Fruit fly (Drosophila melanogaster): ENCODE measurements around the gene CG12268.
A peak's percentile ranks its signal among the peaks of the same experiment; 100 is the strongest.

CG12268 gene

dm6 chr3R:23962781-23963222 is 14.6 kb upstream of the CG12268 start, which contains the start of gene CG31140 (continued):
- no peak for TF ChIP-seq Tbp (GFP tag; optimal IDR thresholded peaks at IDR 0.05)
- TF ChIP-seq CG6765 (GFP tag; optimal IDR thresholded peaks at IDR 0.05) = no peak
- no peak for TF ChIP-seq CG30020 (tag; optimal IDR thresholded peaks at IDR 0.05)
- no peak for TF ChIP-seq ab (GFP tag; optimal IDR thresholded peaks at IDR 0.05)
- TF ChIP-seq CG2678 (tag; optimal IDR thresholded peaks at IDR 0.05) = no peak
- no peak for TF ChIP-seq CG4730 (GFP tag; IDR thresholded peaks at IDR 0.05)
- no peak for TF ChIP-seq wor (GFP tag; IDR thresholded peaks at IDR 0.05)
- no peak for TF ChIP-seq Kr (GFP tag; optimal IDR thresholded peaks at IDR 0.05)
- TF ChIP-seq eve (GFP tag; optimal IDR thresholded peaks at IDR 0.05) = no peak
- no peak for TF ChIP-seq run (tag; optimal IDR thresholded peaks at IDR 0.05)
- TF ChIP-seq Med (GFP tag) = peak; percentile 79
- TF ChIP-seq E2f2 (GFP tag; IDR thresholded peaks at IDR 0.05) = 0 out of 2 replicates have a peak, but pooled peaks have one; percentile 33
- TF ChIP-seq CG9797 (GFP tag; optimal IDR thresholded peaks at IDR 0.05) = no peak
- 0 out of 2 replicates have a peak, but pooled peaks have one; percentile 32 for TF ChIP-seq toy (GFP tag; IDR thresholded peaks at IDR 0.05)
- TF ChIP-seq amos (GFP tag; IDR thresholded peaks at IDR 0.05; ENCODE audit: partially characterized antibody) = no peak; the same call in 1 of the 2 replicates
- no peak for TF ChIP-seq CG7271 (tag; optimal IDR thresholded peaks at IDR 0.05)
- TF ChIP-seq bab2 (GFP tag; optimal IDR thresholded peaks at IDR 0.05) = no peak
- TF ChIP-seq Optix (GFP tag; IDR thresholded peaks at IDR 0.05) = no peak
- TF ChIP-seq Mad (GFP tag; optimal IDR thresholded peaks at IDR 0.05) = no peak
- no peak for TF ChIP-seq CG1792 (GFP tag; optimal IDR thresholded peaks at IDR 0.05)
- no peak for TF ChIP-seq tio (GFP tag; optimal IDR thresholded peaks at IDR 0.05)
- TF ChIP-seq MTF-1 (GFP tag; optimal IDR thresholded peaks at IDR 0.05; ENCODE audit: borderline replicate concordance) = peak; percentile 1
- TF ChIP-seq CG8478 (optimal IDR thresholded peaks at IDR 0.05) = peak; percentile 83
- TF ChIP-seq HLH4C (GFP tag; IDR thresholded peaks at IDR 0.05; ENCODE audit: partially characterized antibody) = no peak
- no peak for TF ChIP-seq croc (GFP tag; conservative IDR thresholded peaks at IDR 0.05)
- no peak for TF ChIP-seq btn (GFP tag; optimal IDR thresholded peaks at IDR 0.05)
- 0 out of 2 replicates have a peak, but pooled peaks have one; percentile 14 for TF ChIP-seq Drgx (GFP tag; IDR thresholded peaks at IDR 0.05)
- no peak for TF ChIP-seq NK7.1 (GFP tag; optimal IDR thresholded peaks at IDR 0.05)
- no peak for TF ChIP-seq GATAe (GFP tag; conservative IDR thresholded peaks at IDR 0.05)
- TF ChIP-seq Fer3 (tag; optimal IDR thresholded peaks at IDR 0.05) = no peak
- TF ChIP-seq ERR (GFP tag; optimal IDR thresholded peaks at IDR 0.05) = no peak
- no peak for TF ChIP-seq CG4424 (GFP tag; optimal IDR thresholded peaks at IDR 0.05)
- no peak for TF ChIP-seq CG11247 (GFP tag; IDR thresholded peaks at IDR 0.05)
- TF ChIP-seq z (GFP tag; IDR thresholded peaks at IDR 0.05) = no peak
- no peak for TF ChIP-seq dysf (GFP tag; IDR thresholded peaks at IDR 0.05)
- TF ChIP-seq Hr39 (optimal IDR thresholded peaks at IDR 0.05) = no peak
- no peak for TF ChIP-seq CG11696 (GFP tag; IDR thresholded peaks at IDR 0.05)
- TF ChIP-seq Dbx (GFP tag; IDR thresholded peaks at IDR 0.05) = 0 out of 3 replicates have a peak, but pooled peaks have one; percentile 23
- no peak for TF ChIP-seq Side (GFP tag; optimal IDR thresholded peaks at IDR 0.05)
- no peak for TF ChIP-seq Ets97D (GFP tag; optimal IDR thresholded peaks at IDR 0.05)
- peak; percentile 19; the same call in 1 of the 2 replicates for TF ChIP-seq ranshi (GFP tag; IDR thresholded peaks at IDR 0.05)
- TF ChIP-seq H2.0 (GFP tag; IDR thresholded peaks at IDR 0.05) = no peak
- TF ChIP-seq CG10431 (GFP tag; optimal IDR thresholded peaks at IDR 0.05) = no peak
- TF ChIP-seq nom (GFP tag; optimal IDR thresholded peaks at IDR 0.05) = peak; percentile 61
- no peak for TF ChIP-seq en (GFP tag; optimal IDR thresholded peaks at IDR 0.05)
- no peak for TF ChIP-seq Doc2 (GFP tag; IDR thresholded peaks at IDR 0.05)
- no peak for TF ChIP-seq sens (GFP tag)
- no peak for TF ChIP-seq br (optimal IDR thresholded peaks at IDR 0.05)
- no peak for TF ChIP-seq CG33557 (GFP tag; optimal IDR thresholded peaks at IDR 0.05)
- TF ChIP-seq HmgD (GFP tag; optimal IDR thresholded peaks at IDR 0.05) = no peak
- TF ChIP-seq nerfin-1 (tag; optimal IDR thresholded peaks at IDR 0.05) = peak; percentile 44
- TF ChIP-seq esg (GFP tag; conservative IDR thresholded peaks at IDR 0.05) = no peak
- no peak for TF ChIP-seq CG13123 (GFP tag; optimal IDR thresholded peaks at IDR 0.05)
- TF ChIP-seq pita (GFP tag; optimal IDR thresholded peaks at IDR 0.05) = no peak

Measured in whole organism, embryonic.